Worm (Caenorhabditis elegans) whole organism, L1 larva: Measurements from ENCODE around the gene ttr-1.

Experiments
- ceh-82 ChIP-seq, 3 experiments: fragments of 150-350 bp in 1 of 3; sonication (generic microtip) in 2 of 3; optimal IDR thresholded peaks; 2 replicates each; lab custom pipeline; 2014 to 2017; ENCODE audit warnings: missing biosample characterization in 3 of 3, missing genetic modification characterization in 3 of 3
- egl-27 ChIP-seq, 2 experiments: fragments of 150-350 bp in 1 of 2; sonication (generic microtip); optimal IDR thresholded peaks; 3 replicates each; lab custom pipeline; 2017 to 2018; ENCODE audit warnings: missing biosample characterization in 2 of 2, missing genetic modification characterization in 2 of 2, missing genetic modification reagents in 2 of 2
- jun-1 ChIP-seq: fragments of 150-350 bp; optimal IDR thresholded peaks from 2 replicates; lab custom pipeline; 2014; ENCODE audit warnings: missing biosample characterization, missing genetic modification reagents, missing genetic modification characterization
- lin-39 ChIP-seq: fragments of 150-350 bp; optimal IDR thresholded peaks from 2 replicates; lab custom pipeline; 2014; ENCODE audit warnings: missing biosample characterization, missing genetic modification reagents, missing genetic modification characterization
- nhr-90 ChIP-seq: sonication (generic microtip); optimal IDR thresholded peaks from 2 replicates; lab custom pipeline; 2016; ENCODE audit warnings: mild to moderate bottlenecking, missing genetic modification characterization, missing compliant biosample characterization; ENCODE audit not compliant: poor library complexity
- unc-62 ChIP-seq: fragments of 150-350 bp; optimal IDR thresholded peaks from 2 replicates; lab custom pipeline; 2014; ENCODE audit warnings: missing biosample characterization, missing genetic modification reagents, missing genetic modification characterization

DNA sequence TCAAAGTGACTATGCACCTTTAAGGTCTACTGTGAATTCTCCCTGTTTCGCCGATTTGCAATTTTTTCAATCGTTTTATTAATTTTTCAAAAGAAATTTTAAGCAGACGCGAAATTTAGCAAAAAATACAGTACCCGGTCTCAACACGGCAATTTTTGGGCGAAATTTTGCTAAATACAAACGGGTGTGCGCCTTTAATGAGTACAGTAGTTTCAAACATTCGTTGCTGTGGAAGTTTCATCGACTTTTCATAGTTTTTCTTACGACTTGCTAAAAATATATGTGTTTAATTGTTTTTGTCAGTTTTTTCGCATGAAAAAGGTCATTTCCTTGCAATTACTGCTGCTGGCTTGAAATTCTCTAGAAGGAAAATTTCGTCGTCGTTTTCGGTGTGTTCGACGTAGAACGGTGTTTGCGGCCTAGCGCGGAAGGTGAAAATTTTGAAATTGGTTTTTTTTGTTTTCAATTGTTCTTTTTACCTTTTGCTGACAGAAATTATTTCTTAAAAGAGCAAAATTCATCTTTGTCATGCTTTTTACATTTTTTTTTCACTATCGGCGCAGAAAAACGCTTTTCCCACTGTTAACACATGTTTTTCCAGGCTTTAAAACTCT is 18.0 kb downstream of the ttr-1 start, which contains the start of gene K03H1.7:
- TF ChIP-seq jun-1 (no peak), unc-62 (no peak), nhr-90 (tag; lab: Kevin White, UChicago) (no peak), egl-27 (tag; optimal IDR thresholded peaks at IDR 0.05; lab: Kevin White, UChicago) (no peak), ceh-82 (tag; optimal IDR thresholded peaks at IDR 0.05; lab: Kevin White, UChicago) (no peak), lin-39 (tag; lab: Kevin White, UChicago) (no peak)
